Worm (Caenorhabditis elegans) whole organism, L3 larva: ENCODE measurements around the gene clec-33.

Source experiments
- ama-1 ChIP-seq: fragments of 150-350 bp; optimal IDR thresholded peaks from 2 replicates; lab custom pipeline; 2018
- mdl-1 ChIP-seq: fragments of 150-350 bp; optimal IDR thresholded peaks from 2 replicates; lab custom pipeline; 2014; ENCODE audit warnings: missing biosample characterization, missing genetic modification characterization

- TF ChIP-seq mdl-1 (tag; lab: Kevin White, UChicago), result no peak
- no peak for TF ChIP-seq ama-1 (lab: Kevin White, UChicago)
Observed at ce11 chrV:16918378-16918777, 48.7 kb upstream of the clec-33 start, which contains the start of the genes fbxa-206 and Y102A5C.2.
